Fruit fly (Drosophila melanogaster) whole organism, embryonic: Measurements from ENCODE around the gene wg.

Source experiments
- Blimp-1 ChIP-seq: fragments of 200-800 bp; sonication (Bioruptor generic); optimal IDR thresholded peaks from 3 replicates; lab custom pipeline; 2018; ENCODE audit warnings: missing biosample characterization, missing genetic modification characterization, mild to moderate bottlenecking, moderate library complexity, missing genetic modification reagents
- CG13775 ChIP-seq: fragments of 200-800 bp; sonication (Bioruptor generic); optimal IDR thresholded peaks from 3 replicates; lab custom pipeline; 2017; ENCODE audit warnings: missing biosample characterization, mild to moderate bottlenecking, missing genetic modification characterization
- CG13894 ChIP-seq: fragments of 200-800 bp; sonication (Bioruptor generic); optimal IDR thresholded peaks from 3 replicates; lab custom pipeline; 2018; ENCODE audit warnings: missing biosample characterization, mild to moderate bottlenecking, missing genetic modification characterization, moderate library complexity
- CG14014 ChIP-seq: fragments of 200-800 bp; sonication (Bioruptor generic); IDR thresholded peaks from 2 replicates; pipeline ENCODE4 v1.3.6; 2022; ENCODE audit warnings: missing biosample characterization, missing genetic modification characterization
- CG1529 ChIP-seq: fragments of 200-800 bp; sonication (Bioruptor generic); optimal IDR thresholded peaks from 3 replicates; lab custom pipeline; 2018; ENCODE audit warnings: missing biosample characterization, missing genetic modification characterization
- CG15696 ChIP-seq: fragments of 200-800 bp; sonication (Bioruptor generic); optimal IDR thresholded peaks from 2 replicates; lab custom pipeline; 2019; ENCODE audit warnings: missing biosample characterization, mild to moderate bottlenecking, missing genetic modification characterization, moderate library complexity
- CG1602 ChIP-seq: fragments of 200-800 bp; sonication (Bioruptor generic); optimal IDR thresholded peaks from 3 replicates; lab custom pipeline; 2016; ENCODE audit warnings: missing biosample characterization, missing genetic modification characterization
- CG1603 ChIP-seq: fragments of 200-800 bp; sonication (Bioruptor generic); optimal IDR thresholded peaks from 2 replicates; lab custom pipeline; 2019; ENCODE audit warnings: missing biosample characterization, mild to moderate bottlenecking, missing genetic modification characterization, moderate library complexity
- CG1647 ChIP-seq: fragments of 200-800 bp; sonication (Bioruptor generic); optimal IDR thresholded peaks from 3 replicates; lab custom pipeline; 2016; ENCODE audit warnings: missing biosample characterization, missing genetic modification characterization
- CG17385 ChIP-seq: fragments of 200-800 bp; sonication (Bioruptor generic); optimal IDR thresholded peaks from 3 replicates; lab custom pipeline; 2018; ENCODE audit warnings: missing biosample characterization, mild to moderate bottlenecking, missing genetic modification characterization
- CG17829 ChIP-seq: fragments of 200-800 bp; optimal IDR thresholded peaks from 2 replicates; lab custom pipeline; 2019; ENCODE audit warnings: missing biosample characterization, mild to moderate bottlenecking, missing genetic modification characterization, moderate library complexity
- CG18262 ChIP-seq: fragments of 200-800 bp; optimal IDR thresholded peaks from 3 replicates; lab custom pipeline; 2019; ENCODE audit warnings: missing biosample characterization, mild to moderate bottlenecking, missing genetic modification characterization, moderate library complexity
- CG2678 ChIP-seq: fragments of 200-800 bp; sonication (Bioruptor generic); optimal IDR thresholded peaks from 3 replicates; lab custom pipeline; 2019; ENCODE audit warnings: missing biosample characterization, mild to moderate bottlenecking, missing genetic modification characterization, moderate library complexity
- CG33213 ChIP-seq: fragments of 200-800 bp; sonication (Bioruptor generic); optimal IDR thresholded peaks from 3 replicates; lab custom pipeline; 2016; ENCODE audit warnings: missing biosample characterization, missing genetic modification characterization
- CG33557 ChIP-seq: fragments of 200-800 bp; sonication (Bioruptor generic); optimal IDR thresholded peaks from 2 replicates; lab custom pipeline; 2019; ENCODE audit warnings: missing biosample characterization, mild to moderate bottlenecking, missing genetic modification characterization, moderate library complexity
- CG6254 ChIP-seq: fragments of 200-800 bp; sonication (Bioruptor generic); optimal IDR thresholded peaks from 3 replicates; lab custom pipeline; 2017; ENCODE audit warnings: mild to moderate bottlenecking, missing biosample characterization, missing genetic modification reagents, missing genetic modification characterization
- CG8290 ChIP-seq, 3 experiments: fragments of 200-800 bp; sonication (Bioruptor generic); optimal IDR thresholded peaks; 2 replicates each; lab custom pipeline; 2016 to 2019; ENCODE audit warnings: missing biosample characterization in 3 of 3, missing genetic modification characterization in 3 of 3, mild to moderate bottlenecking in 2 of 3, moderate library complexity in 1 of 3
- CG8359 ChIP-seq: fragments of 200-800 bp; sonication (Bioruptor generic); optimal IDR thresholded peaks from 2 replicates; lab custom pipeline; 2017; ENCODE audit warnings: missing biosample characterization, mild to moderate bottlenecking, missing genetic modification characterization, borderline replicate concordance
- CG8924 ChIP-seq: fragments of 200-800 bp; optimal IDR thresholded peaks from 3 replicates; lab custom pipeline; 2019; ENCODE audit warnings: missing biosample characterization, mild to moderate bottlenecking, missing genetic modification characterization, moderate library complexity
- CG9727 ChIP-seq: fragments of 200-800 bp; sonication (Bioruptor generic); optimal IDR thresholded peaks from 3 replicates; lab custom pipeline; 2017; ENCODE audit warnings: missing biosample characterization, mild to moderate bottlenecking, missing genetic modification characterization
- Chrac-16 ChIP-seq: fragments of 200-800 bp; sonication (Bioruptor generic); optimal IDR thresholded peaks from 3 replicates; lab custom pipeline; 2016; ENCODE audit warnings: missing biosample characterization, missing genetic modification characterization
- D ChIP-seq, 2 experiments: fragments of 200-800 bp in 1 of 2; fragments of >200 bp in 1 of 2; sonication (Bioruptor generic) in 1 of 2; optimal IDR thresholded peaks; 2 replicates in 1 of 2; 3 replicates in 1 of 2; lab custom pipeline; 2017; ENCODE audit warnings: mild to moderate bottlenecking in 1 of 2, missing biosample characterization in 1 of 2, missing genetic modification characterization in 1 of 2, missing genetic modification reagents in 1 of 2
- Drgx ChIP-seq: fragments of 200-800 bp; sonication (Bioruptor generic); IDR thresholded peaks from 2 replicates; pipeline ENCODE4 v1.3.6; 2022; ENCODE audit warnings: missing biosample characterization, missing genetic modification characterization
- Fer2 ChIP-seq: fragments of 200-800 bp; sonication (Bioruptor generic); optimal IDR thresholded peaks from 2 replicates; lab custom pipeline; 2018; ENCODE audit warnings: missing biosample characterization, mild to moderate bottlenecking, missing genetic modification characterization, moderate library complexity
- Sox102F ChIP-seq: fragments of 200-800 bp; sonication (Bioruptor generic); optimal IDR thresholded peaks from 2 replicates; lab custom pipeline; 2018; ENCODE audit warnings: missing biosample characterization, mild to moderate bottlenecking, missing genetic modification characterization, moderate library complexity
- az2 ChIP-seq: fragments of 200-800 bp; sonication (Bioruptor generic); optimal IDR thresholded peaks from 3 replicates; lab custom pipeline; 2016; ENCODE audit warnings: missing biosample characterization, missing genetic modification characterization
- bcd ChIP-seq: fragments of 200-800 bp; sonication (Bioruptor generic); optimal IDR thresholded peaks from 2 replicates; lab custom pipeline; 2017; ENCODE audit warnings: missing biosample characterization, mild to moderate bottlenecking, missing genetic modification characterization
- ci ChIP-seq: fragments of 200-800 bp; sonication (Bioruptor generic); IDR thresholded peaks from 3 replicates; pipeline ENCODE4 v1.3.6; 2022; ENCODE audit warnings: missing biosample characterization, missing genetic modification characterization
- danr ChIP-seq: fragments of 200-800 bp; sonication (Bioruptor generic); IDR thresholded peaks from 2 replicates; pipeline ENCODE4 v1.3.6; 2022; ENCODE audit warnings: missing biosample characterization, missing genetic modification characterization
- emc ChIP-seq: fragments of 200-800 bp; sonication (Bioruptor generic); optimal IDR thresholded peaks from 2 replicates; lab custom pipeline; 2016; ENCODE audit warnings: missing biosample characterization, missing genetic modification characterization
- hkb ChIP-seq, 2 experiments: fragments of 200-800 bp in 1 of 2; fragments of >200 bp in 1 of 2; sonication (Bioruptor generic) in 1 of 2; IDR thresholded peaks in 1 of 2; optimal IDR thresholded peaks in 1 of 2; 2 replicates each; pipeline versions ENCODE4 v1.3.6 to Lab custom; 2017 to 2022; ENCODE audit warnings: missing biosample characterization in 1 of 2, missing genetic modification characterization in 1 of 2
- kni ChIP-seq: fragments of 200-800 bp; sonication (Bioruptor generic); optimal IDR thresholded peaks from 3 replicates; lab custom pipeline; 2017; ENCODE audit warnings: mild to moderate bottlenecking, missing biosample characterization, missing genetic modification reagents, missing genetic modification characterization
- lola ChIP-seq, 3 experiments: fragments of >200 bp in 2 of 3; fragments of 200-800 bp in 1 of 3; sonication (Bioruptor generic) in 1 of 3; optimal IDR thresholded peaks; 2 replicates each; lab custom pipeline; 2017 to 2019; ENCODE audit warnings: missing biosample characterization in 3 of 3, missing genetic modification characterization in 3 of 3, mild to moderate bottlenecking in 1 of 3, moderate library complexity in 1 of 3
- pros ChIP-seq: fragments of 200-800 bp; sonication (Bioruptor generic); optimal IDR thresholded peaks from 3 replicates; lab custom pipeline; 2019; ENCODE audit warnings: missing biosample characterization, mild to moderate bottlenecking, missing genetic modification characterization, moderate library complexity
- row ChIP-seq: fragments of 200-800 bp; sonication (Bioruptor generic); IDR thresholded peaks from 3 replicates; pipeline ENCODE4 v1.3.6; 2022; ENCODE audit warnings: missing biosample characterization, missing genetic modification characterization
- sc ChIP-seq, 3 experiments: fragments of >200 bp in 2 of 3; fragments of 200-800 bp in 1 of 3; sonication (Bioruptor generic) in 1 of 3; optimal IDR thresholded peaks; 2 replicates in 2 of 3; 3 replicates in 1 of 3; lab custom pipeline; 2017; ENCODE audit warnings: mild to moderate bottlenecking in 1 of 3, missing biosample characterization in 1 of 3, missing genetic modification characterization in 1 of 3, missing genetic modification reagents in 1 of 3
- slp2 ChIP-seq: fragments of 200-800 bp; sonication (Bioruptor generic); optimal IDR thresholded peaks from 2 replicates; lab custom pipeline; 2016; ENCODE audit warnings: missing biosample characterization, missing genetic modification characterization
- sqz ChIP-seq: fragments of 200-800 bp; sonication (Bioruptor generic); optimal IDR thresholded peaks from 3 replicates; lab custom pipeline; 2018; ENCODE audit warnings: missing biosample characterization, mild to moderate bottlenecking, missing genetic modification characterization
- stwl ChIP-seq: fragments of 200-800 bp; sonication (Bioruptor generic); optimal IDR thresholded peaks from 3 replicates; lab custom pipeline; 2018; ENCODE audit warnings: missing biosample characterization, mild to moderate bottlenecking, missing genetic modification characterization, moderate library complexity
- tll ChIP-seq, 2 experiments: fragments of 200-800 bp in 1 of 2; fragments of >200 bp in 1 of 2; sonication (Bioruptor generic) in 1 of 2; optimal IDR thresholded peaks; 2 replicates each; lab custom pipeline; 2017 to 2019; ENCODE audit warnings: missing biosample characterization in 2 of 2, missing genetic modification characterization in 2 of 2, mild to moderate bottlenecking in 1 of 2, moderate library complexity in 1 of 2
- trem ChIP-seq: fragments of 200-800 bp; optimal IDR thresholded peaks from 3 replicates; lab custom pipeline; 2019; ENCODE audit warnings: missing biosample characterization, mild to moderate bottlenecking, missing genetic modification characterization, moderate library complexity
- ttk ChIP-seq: fragments of 200-800 bp; sonication (Bioruptor generic); IDR thresholded peaks from 2 replicates; pipeline ENCODE4 v2.1.2; 2022; ENCODE audit warnings: missing biosample characterization, missing genetic modification characterization
- unpg ChIP-seq: fragments of 200-800 bp; sonication (Bioruptor generic); optimal IDR thresholded peaks from 3 replicates; lab custom pipeline; 2018; ENCODE audit warnings: missing biosample characterization, mild to moderate bottlenecking, missing genetic modification characterization, moderate library complexity
- zf30C ChIP-seq: fragments of 200-800 bp; sonication (Bioruptor generic); optimal IDR thresholded peaks from 3 replicates; lab custom pipeline; 2018; ENCODE audit warnings: missing biosample characterization, mild to moderate bottlenecking, missing genetic modification characterization

Gene wg

DNA sequence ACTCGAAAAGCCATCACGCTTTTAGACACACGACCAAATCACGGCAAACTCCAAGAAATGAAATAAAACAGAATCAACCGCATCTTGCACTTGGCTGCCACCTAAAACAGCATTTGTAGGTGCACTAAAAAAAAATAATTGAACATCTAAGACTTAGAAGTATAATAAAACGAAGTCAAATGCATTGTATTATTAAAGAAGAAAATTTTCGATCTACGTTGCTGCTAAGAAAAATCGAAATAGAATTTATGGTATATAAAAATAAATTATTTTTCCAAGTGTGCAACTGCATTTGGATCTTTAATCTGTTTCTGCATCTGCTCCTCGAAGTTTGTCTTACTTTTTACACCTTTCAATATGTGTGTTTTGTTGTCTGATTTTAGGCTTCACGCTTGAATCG is 36.7 kb upstream of the wg start (continued):
- no peak for TF ChIP-seq D (optimal IDR thresholded peaks at IDR 0.05; lab: Kevin White, UChicago)
- TF ChIP-seq D (GFP tag; optimal IDR thresholded peaks at IDR 0.05; lab: Kevin White, UChicago), result peak; percentile 52
- peak; percentile 68 for TF ChIP-seq Sox102F (GFP tag; lab: Kevin White, UChicago)
- peak; percentile 54; the same call in 1 of the 3 replicates for TF ChIP-seq ci
- peak; percentile 19 for TF ChIP-seq CG1529 (GFP tag; lab: Kevin White, UChicago)
- no peak for TF ChIP-seq danr
- TF ChIP-seq sc (optimal IDR thresholded peaks at IDR 0.05; lab: Kevin White, UChicago), result no peak
- TF ChIP-seq sc (GFP tag; optimal IDR thresholded peaks at IDR 0.05; lab: Kevin White, UChicago), result peak; percentile 27
- TF ChIP-seq Chrac-16 (GFP tag; lab: Kevin White, UChicago), result peak; percentile 51
- TF ChIP-seq unpg (GFP tag; lab: Kevin White, UChicago), result peak; percentile 72
- TF ChIP-seq CG17829, result peak; percentile 69
- TF ChIP-seq CG9727 (GFP tag; lab: Kevin White, UChicago), result peak; percentile 58
- peak; percentile 53 for TF ChIP-seq CG8924
- peak; percentile 37 for TF ChIP-seq zf30C
- no peak for TF ChIP-seq slp2 (GFP tag; lab: Kevin White, UChicago)
- TF ChIP-seq CG17385 (GFP tag; lab: Kevin White, UChicago), result peak; percentile 16
- peak; percentile 82 for TF ChIP-seq Blimp-1 (GFP tag; lab: Kevin White, UChicago)
- no peak for TF ChIP-seq hkb (optimal IDR thresholded peaks at IDR 0.05; lab: Kevin White, UChicago)
- TF ChIP-seq hkb (GFP tag; IDR thresholded peaks at IDR 0.05; lab: Robert Waterston, UW), result peak; percentile 45; the same call in 1 of the 2 replicates
- TF ChIP-seq CG15696 (tag; lab: Kevin White, UChicago), result peak; percentile 59
- peak; percentile 83 for TF ChIP-seq CG18262 (tag; lab: Kevin White, UChicago)
- TF ChIP-seq Drgx (GFP tag; lab: Robert Waterston, UW), result peak; percentile 41; the same call in 1 of the 2 replicates
- peak; percentile 50 for TF ChIP-seq CG2678
- TF ChIP-seq emc (GFP tag; lab: Kevin White, UChicago), result no peak
- TF ChIP-seq CG33557 (GFP tag; lab: Kevin White, UChicago), result peak; percentile 72
- no peak for TF ChIP-seq CG8290 (GFP tag; optimal IDR thresholded peaks at IDR 0.05; lab: Kevin White, UChicago)
- TF ChIP-seq CG8290 (tag; optimal IDR thresholded peaks at IDR 0.05; lab: Kevin White, UChicago), result no peak
- TF ChIP-seq bcd (GFP tag; lab: Kevin White, UChicago), result peak; percentile 6
- TF ChIP-seq stwl (tag; lab: Kevin White, UChicago), result peak; percentile 22
- no peak for TF ChIP-seq ttk (GFP tag; lab: Robert Waterston, UW)
- TF ChIP-seq row, result peak; percentile 49; the same call in 2 of the 3 replicates
- TF ChIP-seq CG8359, result peak; percentile 28
- TF ChIP-seq trem (tag; lab: Kevin White, UChicago), result peak; percentile 70
- TF ChIP-seq CG6254 (GFP tag; lab: Kevin White, UChicago), result peak; percentile 45
- peak; percentile 0 for TF ChIP-seq CG33213 (GFP tag; lab: Kevin White, UChicago)
- TF ChIP-seq sqz (GFP tag; lab: Kevin White, UChicago), result peak; percentile 11
- peak in 1 of 3 experiments; percentile 84 for TF ChIP-seq lola (GFP tag; optimal IDR thresholded peaks at IDR 0.05; lab: Kevin White, UChicago)
- TF ChIP-seq CG13775 (GFP tag; lab: Kevin White, UChicago), result peak; percentile 27
- peak; percentile 44 for TF ChIP-seq CG1602 (GFP tag; lab: Kevin White, UChicago)

DNA sequence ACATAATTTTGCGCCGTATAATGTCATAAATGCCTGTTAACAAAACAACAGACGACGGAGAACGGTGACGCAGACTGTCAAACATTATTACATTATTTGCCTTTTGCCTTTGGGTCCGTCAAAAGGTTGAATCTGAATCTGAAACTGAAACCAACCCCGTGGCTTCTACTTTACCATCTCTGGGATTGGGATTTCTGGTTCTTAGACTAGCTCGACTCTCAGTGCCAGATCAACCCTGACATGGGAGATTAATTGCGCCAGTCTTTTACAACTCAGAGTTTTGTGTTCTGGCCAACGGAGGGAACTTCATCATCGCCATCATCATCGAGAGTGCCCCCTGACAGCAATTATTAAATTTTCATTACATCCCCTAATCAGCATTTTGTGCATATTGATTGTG is 34.5 kb upstream of the wg start:
- TF ChIP-seq kni (GFP tag; lab: Kevin White, UChicago) (peak; percentile 43), tll (GFP tag; optimal IDR thresholded peaks at IDR 0.05; lab: Kevin White, UChicago) (peak in 1 of 2 experiments; percentile 15), CG1603 (tag; lab: Kevin White, UChicago) (no peak), CG14014 (no peak), CG1647 (GFP tag; lab: Kevin White, UChicago) (no peak), CG33557 (GFP tag; lab: Kevin White, UChicago) (no peak), CG13894 (peak; percentile 66), az2 (GFP tag; lab: Kevin White, UChicago) (no peak), Fer2 (tag; lab: Kevin White, UChicago) (no peak), pros (GFP tag; lab: Kevin White, UChicago) (peak; percentile 95)
- TF ChIP-seq, all 482 proteins: peak for 4
